Fruit fly (Drosophila melanogaster) whole organism: ENCODE results near the gene CG4691.
"Not testable (repeated sequence)": the region's sequence is repeated elsewhere in the genome, so short reads cannot be mapped to it uniquely, and the experiment has no call there.

Source experiments
- CG8478 ChIP-seq: fragments of >200 bp; optimal IDR thresholded peaks from 2 replicates; lab custom pipeline; 2018; ENCODE audit warnings: inconsistent platforms
- Dll ChIP-seq: fragments of >200 bp; optimal IDR thresholded peaks from 2 replicates; lab custom pipeline; 2017
- EcR ChIP-seq, 2 experiments: fragments of >200 bp; optimal IDR thresholded peaks; 2 replicates each; lab custom pipeline; 2017; ENCODE audit warnings: missing biosample characterization in 2 of 2, missing genetic modification characterization in 2 of 2, missing genetic modification reagents in 2 of 2
- pan ChIP-seq: fragments of >200 bp; optimal IDR thresholded peaks from 2 replicates; lab custom pipeline; 2017
- psq ChIP-seq: fragments of >200 bp; optimal IDR thresholded peaks from 2 replicates; lab custom pipeline; 2017
- usp ChIP-seq: fragments of >200 bp; optimal IDR thresholded peaks from 2 replicates; lab custom pipeline; 2017; ENCODE audit warnings: missing biosample characterization, missing genetic modification characterization, mixed read lengths

The CG4691 gene

DNA sequence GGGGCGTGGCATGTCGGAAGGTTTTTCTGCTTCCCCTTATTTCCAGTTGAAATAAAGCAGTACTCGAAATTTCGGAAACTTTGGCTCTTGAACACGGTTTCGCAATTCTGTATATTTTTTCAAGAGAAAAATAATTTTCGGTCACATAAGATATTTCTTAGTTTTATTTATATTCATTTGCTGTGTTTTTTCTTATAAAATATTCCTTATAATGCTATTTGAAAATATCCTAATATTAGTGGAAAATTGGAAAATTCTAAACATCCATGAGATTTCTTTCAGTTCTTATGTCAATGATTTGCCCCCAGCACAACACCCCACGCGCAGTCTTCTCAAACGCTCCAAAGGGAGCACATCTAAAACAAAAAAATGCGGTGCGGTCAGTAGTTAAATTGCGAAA lies at the start of gene CG4691:
CG4691 (plus strand) TSS at position 301 of the 400 bp plus-strand sequence.
- TF ChIP-seq CG8478 (lab: Kevin White, UChicago), result no peak
- TF ChIP-seq psq (lab: Kevin White, UChicago), result no peak
- no peak for TF ChIP-seq Dll
- no peak for TF ChIP-seq EcR (GFP tag; optimal IDR thresholded peaks at IDR 0.05; lab: Kevin White, UChicago)
- no peak for TF ChIP-seq pan (lab: Kevin White, UChicago)
- no peak for TF ChIP-seq usp

DNA sequence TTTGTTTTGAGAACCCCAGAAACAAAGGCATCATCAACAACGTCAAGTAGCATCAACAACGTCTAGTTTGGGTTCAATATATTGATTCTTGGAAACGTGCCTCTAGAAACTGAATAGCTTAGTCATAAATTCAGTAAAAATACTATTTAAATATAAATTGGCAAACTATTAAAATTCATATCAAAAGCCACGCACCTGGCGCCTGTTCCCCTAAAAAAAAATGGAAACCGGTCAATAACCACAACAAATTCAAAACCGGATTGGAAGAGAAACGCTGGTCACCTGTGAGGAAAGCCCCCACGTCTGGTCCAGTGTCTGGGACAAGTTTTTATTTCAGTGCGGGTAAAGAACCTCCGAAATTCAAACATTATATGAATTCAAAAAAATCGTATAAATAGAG lies 48.3 kb upstream of the CG4691 start, which contains the start of gene CG15282:
CG15282 (plus strand) TSS at position 227 of the 400 bp plus-strand sequence.
- TF ChIP-seq usp (no peak), psq (lab: Kevin White, UChicago) (no peak), Dll (no peak)

DNA sequence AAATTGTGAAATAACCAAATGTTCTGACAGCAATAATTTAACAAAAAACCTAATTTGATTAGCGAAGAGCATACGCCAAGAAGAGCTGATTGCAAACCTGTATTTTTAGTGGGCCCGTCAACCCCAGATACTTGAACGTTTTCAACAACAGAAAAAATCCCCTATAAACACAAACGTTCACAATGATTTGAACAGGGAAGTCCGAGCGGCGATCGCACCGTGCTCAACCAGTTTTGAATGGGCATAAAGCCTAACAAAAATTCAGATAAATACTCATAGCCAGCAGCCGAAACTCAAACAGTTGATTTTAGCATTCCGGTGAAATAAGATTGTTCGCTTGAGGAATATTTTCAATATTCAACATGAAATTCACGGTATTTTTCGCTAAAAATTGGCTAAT lies 47.1 kb upstream of the CG4691 start, which contains the start of gene CG34165:
CG34165 (plus strand) TSS at position 284 of the 400 bp plus-strand sequence.
- TF ChIP-seq psq (lab: Kevin White, UChicago) (no peak), Dll (no peak), pan (lab: Kevin White, UChicago) (no peak), EcR (GFP tag; optimal IDR thresholded peaks at IDR 0.05; lab: Kevin White, UChicago) (no peak), usp (no peak), CG8478 (lab: Kevin White, UChicago) (no peak)

DNA sequence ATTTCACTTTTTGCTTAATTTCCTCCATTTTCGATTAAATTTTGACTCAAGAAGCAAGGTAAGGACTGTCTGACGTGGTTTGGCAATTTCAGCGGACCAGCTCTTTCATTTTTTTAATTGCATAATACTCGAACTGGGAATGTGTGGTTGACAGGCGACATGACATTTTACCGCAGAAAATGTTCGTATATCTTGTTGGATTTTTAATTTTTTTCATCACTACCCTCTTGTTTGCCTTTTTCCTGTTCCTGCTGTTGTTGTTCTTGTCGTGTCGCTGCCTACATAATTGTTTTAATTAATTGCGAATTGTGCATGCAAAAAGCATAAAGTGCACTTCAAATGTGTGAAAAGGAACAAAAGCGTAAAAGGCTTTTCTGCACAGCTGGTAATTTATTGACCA lies 30.5 kb upstream of the CG4691 start, which contains the start of gene CG42685:
CG42685 (minus strand) TSS at position 101 of the 400 bp plus-strand sequence.
- TF ChIP-seq EcR (GFP tag; optimal IDR thresholded peaks at IDR 0.05; lab: Kevin White, UChicago) (no peak), CG8478 (lab: Kevin White, UChicago) (no peak)

DNA sequence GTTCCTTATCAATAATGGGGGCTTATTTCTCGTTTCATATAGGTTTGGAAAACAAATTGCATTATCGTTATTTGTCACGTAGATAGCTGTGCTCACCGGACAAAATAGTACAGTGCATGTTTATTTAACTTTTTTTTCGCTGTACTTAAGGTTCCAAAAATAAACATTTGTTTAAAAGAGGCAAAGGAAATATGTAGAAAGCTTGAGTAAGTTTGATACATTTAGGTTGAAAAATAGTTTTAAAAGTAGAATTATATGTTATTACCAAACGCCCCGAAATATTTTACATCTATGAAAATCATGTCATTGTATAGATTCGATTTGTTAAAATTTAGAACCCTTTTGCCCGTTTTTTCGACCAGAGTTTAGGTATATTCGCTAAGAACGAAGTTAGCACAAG lies 25.0 kb upstream of the CG4691 start, which contains the start of gene CG31835:
CG31835 (plus strand) TSS at position 301 of the 400 bp plus-strand sequence.
- not testable (repeated sequence) for TF ChIP-seq pan (lab: Kevin White, UChicago); Dll; usp

DNA sequence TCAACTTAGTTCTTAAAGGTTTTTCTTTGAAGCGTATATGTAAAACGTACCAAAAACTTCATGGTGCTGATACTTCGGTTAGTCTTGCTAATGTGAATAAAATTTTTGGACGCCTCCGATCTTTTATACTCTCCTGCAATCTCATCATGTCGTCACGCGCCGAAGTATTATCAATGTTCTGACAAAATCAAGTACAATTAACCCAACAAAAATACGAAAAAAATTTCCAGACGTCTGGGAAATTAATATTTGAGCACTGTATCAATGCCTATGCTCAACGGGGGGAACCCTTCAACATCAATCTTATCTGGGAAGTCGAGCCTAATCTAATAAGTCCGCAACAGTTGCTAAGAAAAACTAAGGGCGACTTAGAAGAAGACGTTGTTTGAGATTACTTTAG lies 22.9 kb upstream of the CG4691 start, which contains the start of gene CG31775:
CG31775 (minus strand) TSS at position 101 of the 400 bp plus-strand sequence.
- TF ChIP-seq usp; psq (lab: Kevin White, UChicago); pan (lab: Kevin White, UChicago): not testable (repeated sequence)

DNA sequence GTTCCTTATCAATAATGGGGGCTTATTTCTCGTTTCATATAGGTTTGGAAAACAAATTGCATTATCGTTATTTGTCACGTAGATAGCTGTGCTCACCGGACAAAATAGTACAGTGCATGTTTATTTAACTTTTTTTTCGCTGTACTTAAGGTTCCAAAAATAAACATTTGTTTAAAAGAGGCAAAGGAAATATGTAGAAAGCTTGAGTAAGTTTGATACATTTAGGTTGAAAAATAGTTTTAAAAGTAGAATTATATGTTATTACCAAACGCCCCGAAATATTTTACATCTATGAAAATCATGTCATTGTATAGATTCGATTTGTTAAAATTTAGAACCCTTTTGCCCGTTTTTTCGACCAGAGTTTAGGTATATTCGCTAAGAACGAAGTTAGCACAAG lies 21.0 kb upstream of the CG4691 start, which contains the start of gene CG42585:
CG42585 (plus strand) TSS at position 301 of the 400 bp plus-strand sequence.
- TF ChIP-seq CG8478 (lab: Kevin White, UChicago); Dll; pan (lab: Kevin White, UChicago): not testable (repeated sequence)

DNA sequence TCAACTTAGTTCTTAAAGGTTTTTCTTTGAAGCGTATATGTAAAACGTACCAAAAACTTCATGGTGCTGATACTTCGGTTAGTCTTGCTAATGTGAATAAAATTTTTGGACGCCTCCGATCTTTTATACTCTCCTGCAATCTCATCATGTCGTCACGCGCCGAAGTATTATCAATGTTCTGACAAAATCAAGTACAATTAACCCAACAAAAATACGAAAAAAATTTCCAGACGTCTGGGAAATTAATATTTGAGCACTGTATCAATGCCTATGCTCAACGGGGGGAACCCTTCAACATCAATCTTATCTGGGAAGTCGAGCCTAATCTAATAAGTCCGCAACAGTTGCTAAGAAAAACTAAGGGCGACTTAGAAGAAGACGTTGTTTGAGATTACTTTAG lies 18.8 kb upstream of the CG4691 start, which contains the start of gene CG42586:
CG42586 (minus strand) TSS at position 101 of the 400 bp plus-strand sequence.
- not testable (repeated sequence) for TF ChIP-seq CG8478 (lab: Kevin White, UChicago); Dll; EcR (GFP tag; optimal IDR thresholded peaks at IDR 0.05; lab: Kevin White, UChicago)

DNA sequence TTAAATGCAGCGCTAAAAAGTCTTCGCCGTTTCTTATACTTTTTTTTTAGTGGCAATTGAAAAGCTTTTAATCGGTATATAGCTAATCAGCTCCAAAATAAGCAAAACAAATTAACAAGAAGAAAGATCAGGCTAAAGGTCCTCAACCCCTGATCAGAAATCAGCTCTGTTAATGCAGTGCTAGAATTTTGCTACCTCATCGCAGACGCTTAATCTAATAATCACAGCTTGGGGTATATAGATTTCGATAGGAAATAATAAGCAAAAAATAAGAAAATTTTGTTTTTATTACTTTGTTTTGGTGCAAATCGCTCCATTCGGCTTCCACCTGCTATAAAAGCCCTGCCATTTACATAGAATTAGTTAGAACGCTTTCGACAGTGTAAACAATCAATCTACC lies 17.7 kb upstream of the CG4691 start, which contains the start of gene CG34166:
CG34166 (plus strand) TSS at position 301 of the 400 bp plus-strand sequence.
- not testable (repeated sequence) for TF ChIP-seq usp; Dll; psq (lab: Kevin White, UChicago)

DNA sequence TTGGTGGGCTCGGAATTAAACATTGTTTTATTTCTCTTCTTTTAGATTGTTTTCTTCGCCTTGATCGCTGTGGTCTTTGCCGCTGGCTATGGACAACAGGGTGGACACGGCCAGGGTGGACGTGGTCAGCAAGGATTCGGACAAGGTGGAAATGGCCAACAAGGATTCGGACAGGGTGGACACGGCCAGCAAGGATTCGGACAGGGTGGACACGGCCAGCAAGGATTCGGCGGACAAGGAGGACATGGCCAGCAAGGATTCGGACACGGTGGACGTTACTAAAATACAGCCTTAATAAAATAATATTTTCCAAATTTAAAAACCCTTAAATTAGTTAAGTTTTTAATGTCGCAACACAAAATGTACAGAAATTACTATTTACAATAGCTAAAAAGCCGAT lies 17.2 kb upstream of the CG4691 start:
- TF ChIP-seq CG8478 (lab: Kevin White, UChicago), result no peak
- TF ChIP-seq Dll, result no peak
- no peak for TF ChIP-seq EcR (GFP tag; optimal IDR thresholded peaks at IDR 0.05; lab: Kevin White, UChicago)
- no peak for TF ChIP-seq psq (lab: Kevin White, UChicago)
- no peak for TF ChIP-seq usp
- TF ChIP-seq pan (lab: Kevin White, UChicago), result no peak

DNA sequence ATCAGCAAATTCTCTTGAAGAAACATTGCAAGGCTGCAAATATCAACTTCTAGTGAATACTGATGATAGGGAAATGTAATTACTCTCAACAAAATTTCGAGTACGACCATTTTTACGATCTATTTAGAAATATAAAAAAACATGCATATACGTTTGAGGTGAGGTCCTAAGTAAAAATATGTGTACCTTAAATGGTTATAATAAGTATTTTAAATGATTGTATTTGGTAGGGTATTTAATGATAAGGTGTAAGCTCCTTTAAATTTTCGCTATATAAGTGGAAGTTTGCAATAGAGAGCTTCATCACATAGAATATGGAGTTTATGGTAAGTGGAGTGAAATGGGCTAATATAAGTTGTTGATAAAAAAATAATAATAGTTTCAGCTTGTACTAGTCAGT lies 16.4 kb upstream of the CG4691 start, which contains the start of gene CG42681:
CG42681 (plus strand) TSS at position 301 of the 400 bp plus-strand sequence.
- TF ChIP-seq usp (no peak), psq (lab: Kevin White, UChicago) (no peak), CG8478 (lab: Kevin White, UChicago) (no peak), EcR (GFP tag; optimal IDR thresholded peaks at IDR 0.05; lab: Kevin White, UChicago) (no peak), Dll (no peak), pan (lab: Kevin White, UChicago) (no peak)

DNA sequence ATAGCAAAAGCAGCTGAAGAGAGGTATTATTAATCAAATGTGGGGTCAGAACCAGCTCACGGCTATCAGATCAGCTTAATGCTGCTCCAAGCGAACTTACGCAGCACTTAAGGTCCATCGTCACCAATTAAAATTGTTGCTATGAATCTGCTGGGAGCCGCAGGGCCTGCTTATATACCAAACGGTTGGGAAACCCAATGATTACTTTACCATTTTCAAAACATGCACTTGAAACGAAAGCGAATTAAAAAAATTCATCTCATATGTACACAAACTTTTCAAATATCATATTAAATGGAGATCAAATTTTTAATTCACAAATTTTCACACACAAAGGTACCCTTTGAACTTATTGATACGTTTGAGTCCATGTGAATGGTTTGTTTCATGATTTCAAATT lies 15.5 kb upstream of the CG4691 start, which contains the start of gene CG42587:
CG42587 (minus strand) TSS at position 143 of the 400 bp plus-strand sequence.
- TF ChIP-seq Dll, result no peak
- TF ChIP-seq pan (lab: Kevin White, UChicago), result no peak

DNA sequence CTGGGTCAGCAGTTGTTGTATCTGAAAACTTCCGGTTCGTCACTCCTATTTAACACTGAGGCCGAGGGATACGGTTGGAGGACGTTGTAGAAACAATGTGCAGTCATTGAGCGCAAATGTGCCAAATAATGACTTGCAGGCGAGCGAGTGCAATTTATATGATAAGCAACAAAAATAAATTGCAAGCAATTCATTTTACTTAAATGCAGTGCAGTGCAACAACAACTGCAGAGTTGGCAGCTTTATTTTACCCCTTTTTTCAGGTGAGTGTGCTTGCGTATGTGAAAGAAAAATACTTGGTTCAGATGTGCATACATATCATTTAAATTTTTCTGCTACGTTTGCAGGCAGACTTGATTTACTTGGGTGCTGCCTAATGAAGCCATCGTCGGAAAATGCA lies 14.5 kb upstream of the CG4691 start:
- TF ChIP-seq psq (lab: Kevin White, UChicago) (no peak), usp (no peak), Dll (no peak), pan (lab: Kevin White, UChicago) (no peak), CG8478 (lab: Kevin White, UChicago) (no peak), EcR (GFP tag; optimal IDR thresholded peaks at IDR 0.05; lab: Kevin White, UChicago) (no peak)
